Worm (Caenorhabditis elegans) whole organism, L1 larva: Measurements from ENCODE around the gene F13H10.9.

Source experiments
- C16A3.4 ChIP-seq: fragments of 150-350 bp; optimal IDR thresholded peaks from 2 replicates; lab custom pipeline; 2014; ENCODE audit warnings: missing biosample characterization, missing genetic modification characterization
- F16B12.6 ChIP-seq: fragments of 150-350 bp; optimal IDR thresholded peaks from 2 replicates; lab custom pipeline; 2014; ENCODE audit warnings: missing biosample characterization, missing genetic modification characterization
- aha-1 ChIP-seq: fragments of 150-350 bp; optimal IDR thresholded peaks from 2 replicates; lab custom pipeline; 2014; ENCODE audit warnings: missing biosample characterization, missing genetic modification characterization
- alr-1 ChIP-seq: fragments of 200-800 bp; sonication (Bioruptor generic); optimal IDR thresholded peaks from 2 replicates; lab custom pipeline; 2018; ENCODE audit warnings: borderline replicate concordance, mild to moderate bottlenecking, missing genetic modification characterization, missing compliant biosample characterization
- blmp-1 ChIP-seq: fragments of 150-350 bp; optimal IDR thresholded peaks from 2 replicates; lab custom pipeline; 2014; ENCODE audit warnings: missing biosample characterization, missing genetic modification characterization
- ceh-63 ChIP-seq: fragments of 200-800 bp; sonication (Bioruptor generic); optimal IDR thresholded peaks from 2 replicates; lab custom pipeline; 2018; ENCODE audit warnings: mild to moderate bottlenecking, missing genetic modification characterization, missing compliant biosample characterization
- ceh-8 ChIP-seq: fragments of 200-800 bp; sonication (Bioruptor generic); optimal IDR thresholded peaks from 2 replicates; lab custom pipeline; 2018; ENCODE audit warnings: mild to moderate bottlenecking, missing genetic modification characterization, moderate library complexity, missing compliant biosample characterization
- ceh-88 ChIP-seq: fragments of 200-800 bp; sonication (Bioruptor generic); IDR thresholded peaks from 2 replicates; pipeline ENCODE4 v1.3.6; 2022; ENCODE audit warnings: missing genetic modification characterization, missing compliant biosample characterization
- ceh-90 ChIP-seq: sonication (generic microtip); optimal IDR thresholded peaks from 2 replicates; lab custom pipeline; 2016; ENCODE audit warnings: missing genetic modification characterization, missing compliant biosample characterization
- ces-1 ChIP-seq: fragments of 150-350 bp; optimal IDR thresholded peaks from 2 replicates; lab custom pipeline; 2014; ENCODE audit warnings: missing biosample characterization, missing genetic modification reagents, missing genetic modification characterization
- dpl-1 ChIP-seq, 3 experiments: fragments of 150-350 bp in 2 of 3; sonication (generic microtip) in 1 of 3; optimal IDR thresholded peaks; 2 replicates each; lab custom pipeline; 2014 to 2017; ENCODE audit warnings: missing biosample characterization in 3 of 3, missing genetic modification characterization in 3 of 3, missing genetic modification reagents in 3 of 3
- dsc-1 ChIP-seq: sonication (generic microtip); optimal IDR thresholded peaks from 2 replicates; lab custom pipeline; 2016; ENCODE audit warnings: mild to moderate bottlenecking, missing genetic modification characterization, missing compliant biosample characterization
- efl-1 ChIP-seq, 4 experiments: fragments of 150-350 bp; optimal IDR thresholded peaks in 3 of 4; peaks in 1 of 4; 1 replicate in 1 of 4; 2 replicates in 3 of 4; lab custom pipeline; 2014; ENCODE audit warnings: missing biosample characterization in 2 of 4, missing genetic modification characterization in 2 of 4, missing genetic modification reagents in 2 of 4
- efl-3 ChIP-seq: fragments of 200-800 bp; sonication (Bioruptor generic); optimal IDR thresholded peaks from 2 replicates; lab custom pipeline; 2018; ENCODE audit warnings: mild to moderate bottlenecking, missing genetic modification characterization, missing compliant biosample characterization
- egl-13 ChIP-seq: sonication (generic microtip); optimal IDR thresholded peaks from 2 replicates; lab custom pipeline; 2016; ENCODE audit warnings: missing genotype, missing genetic modification reagents, missing genetic modification characterization, missing compliant biosample characterization
- elt-2 ChIP-seq: sonication (generic microtip); optimal IDR thresholded peaks from 2 replicates; lab custom pipeline; 2016; ENCODE audit warnings: missing genetic modification characterization, mild to moderate bottlenecking, inconsistent platforms, missing compliant biosample characterization, missing genetic modification reagents
- elt-3 ChIP-seq, 6 experiments: fragments of 150-350 bp in 1 of 6; sonication (generic microtip); optimal IDR thresholded peaks; 2 replicates each; lab custom pipeline; 2017 to 2018; ENCODE audit warnings: missing biosample characterization in 6 of 6, missing genetic modification characterization in 6 of 6, inconsistent platforms in 1 of 6
- ets-5 ChIP-seq: fragments of 200-800 bp; sonication (Bioruptor generic); IDR thresholded peaks from 2 replicates; pipeline ENCODE4 v1.3.6; 2022; ENCODE audit warnings: missing genetic modification characterization, missing compliant biosample characterization
- fkh-4 ChIP-seq: sonication (generic microtip); optimal IDR thresholded peaks from 2 replicates; lab custom pipeline; 2016; ENCODE audit warnings: missing compliant biosample characterization, missing genetic modification characterization, borderline replicate concordance
- fkh-8 ChIP-seq: sonication (generic microtip); optimal IDR thresholded peaks from 2 replicates; lab custom pipeline; 2016; ENCODE audit warnings: mild to moderate bottlenecking, missing genetic modification characterization, missing compliant biosample characterization
- hlh-17 ChIP-seq: fragments of 200-800 bp; sonication (Bioruptor generic); optimal IDR thresholded peaks from 2 replicates; lab custom pipeline; 2018; ENCODE audit warnings: missing genetic modification characterization, mild to moderate bottlenecking, missing compliant biosample characterization, moderate library complexity, borderline replicate concordance
- hlh-4 ChIP-seq: sonication (generic microtip); optimal IDR thresholded peaks from 2 replicates; lab custom pipeline; 2016; ENCODE audit warnings: mild to moderate bottlenecking, missing genetic modification characterization, missing compliant biosample characterization
- lin-14 ChIP-seq: fragments of 200-800 bp; sonication (Bioruptor generic); optimal IDR thresholded peaks from 2 replicates; lab custom pipeline; 2018; ENCODE audit warnings: mild to moderate bottlenecking, missing genetic modification characterization, moderate library complexity, missing compliant biosample characterization
- lin-15B ChIP-seq: fragments of 150-350 bp; sonication (generic microtip); optimal IDR thresholded peaks from 3 replicates; lab custom pipeline; 2014; ENCODE audit warnings: missing biosample characterization, missing genetic modification characterization
- lin-35 ChIP-seq, 2 experiments: fragments of 150-350 bp; optimal IDR thresholded peaks; 2 replicates each; lab custom pipeline; 2014; ENCODE audit warnings: missing biosample characterization in 2 of 2, missing genetic modification characterization in 2 of 2, missing genetic modification reagents in 2 of 2
- lin-39 ChIP-seq: fragments of 150-350 bp; optimal IDR thresholded peaks from 2 replicates; lab custom pipeline; 2014; ENCODE audit warnings: missing biosample characterization, missing genetic modification reagents, missing genetic modification characterization
- lir-3 ChIP-seq: sonication (generic microtip); optimal IDR thresholded peaks from 2 replicates; lab custom pipeline; 2016; ENCODE audit warnings: mild to moderate bottlenecking, missing genetic modification characterization, moderate library complexity, missing compliant biosample characterization; ENCODE audit not compliant: poor library complexity
- mep-1 ChIP-seq: fragments of 150-350 bp; optimal IDR thresholded peaks from 2 replicates; lab custom pipeline; 2014; ENCODE audit warnings: missing biosample characterization, missing genetic modification characterization
- nhr-11 ChIP-seq: fragments of 150-350 bp; optimal IDR thresholded peaks from 2 replicates; lab custom pipeline; 2014; ENCODE audit warnings: missing biosample characterization, missing genetic modification characterization
- nhr-12 ChIP-seq: sonication (generic microtip); optimal IDR thresholded peaks from 2 replicates; lab custom pipeline; 2017; ENCODE audit warnings: missing biosample characterization, missing genetic modification characterization
- nhr-20 ChIP-seq: sonication (generic microtip); optimal IDR thresholded peaks from 2 replicates; lab custom pipeline; 2016; ENCODE audit warnings: mild to moderate bottlenecking, missing genetic modification characterization, missing compliant biosample characterization
- nhr-237 ChIP-seq: fragments of 150-350 bp; optimal IDR thresholded peaks from 2 replicates; lab custom pipeline; 2014; ENCODE audit warnings: missing biosample characterization, missing genetic modification characterization
- nhr-28 ChIP-seq: fragments of 150-350 bp; optimal IDR thresholded peaks from 2 replicates; lab custom pipeline; 2014; ENCODE audit warnings: missing biosample characterization, missing genetic modification characterization
- nhr-47 ChIP-seq: sonication (generic microtip); optimal IDR thresholded peaks from 2 replicates; lab custom pipeline; 2016; ENCODE audit warnings: mild to moderate bottlenecking, missing genetic modification characterization, moderate library complexity, missing compliant biosample characterization
- nhr-71 ChIP-seq: sonication (generic microtip); optimal IDR thresholded peaks from 2 replicates; lab custom pipeline; 2016; ENCODE audit warnings: mild to moderate bottlenecking, missing genetic modification characterization, moderate library complexity, missing compliant biosample characterization
- nhr-77 ChIP-seq: fragments of 150-350 bp; optimal IDR thresholded peaks from 2 replicates; lab custom pipeline; 2014; ENCODE audit warnings: missing biosample characterization, missing genetic modification characterization
- nhr-84 ChIP-seq: sonication (generic microtip); optimal IDR thresholded peaks from 2 replicates; lab custom pipeline; 2017; ENCODE audit warnings: missing biosample characterization, missing genetic modification characterization
- nhr-85 ChIP-seq: sonication (generic microtip); peaks from one replicate; lab custom pipeline; 2016; ENCODE audit warnings: missing genetic modification characterization, inconsistent platforms, missing compliant biosample characterization
- pax-3 ChIP-seq: fragments of 200-800 bp; sonication (Bioruptor generic); optimal IDR thresholded peaks from 2 replicates; lab custom pipeline; 2018; ENCODE audit warnings: mild to moderate bottlenecking, missing genetic modification characterization, moderate library complexity, missing compliant biosample characterization
- rnt-1 ChIP-seq: sonication (generic microtip); optimal IDR thresholded peaks from 2 replicates; lab custom pipeline; 2016; ENCODE audit warnings: mild to moderate bottlenecking, missing genetic modification characterization, moderate library complexity, missing compliant biosample characterization
- skn-1 ChIP-seq: fragments of 150-350 bp; optimal IDR thresholded peaks from 2 replicates; lab custom pipeline; 2014; ENCODE audit warnings: missing biosample characterization, missing genetic modification characterization
- snpc-4 ChIP-seq: fragments of 150-350 bp; optimal IDR thresholded peaks from 2 replicates; lab custom pipeline; 2014; ENCODE audit warnings: missing biosample characterization, missing genetic modification characterization
- snu-23 ChIP-seq: sonication (generic microtip); optimal IDR thresholded peaks from 2 replicates; lab custom pipeline; 2016; ENCODE audit warnings: missing genetic modification characterization, missing compliant biosample characterization
- sox-4 ChIP-seq: sonication (generic microtip); optimal IDR thresholded peaks from 2 replicates; lab custom pipeline; 2016; ENCODE audit warnings: missing genetic modification characterization, missing compliant biosample characterization
- tbx-2 ChIP-seq: sonication (generic microtip); optimal IDR thresholded peaks from 2 replicates; lab custom pipeline; 2016; ENCODE audit warnings: missing genetic modification characterization, missing compliant biosample characterization
- unc-130 ChIP-seq: fragments of 150-350 bp; optimal IDR thresholded peaks from 2 replicates; lab custom pipeline; 2017; ENCODE audit warnings: missing biosample characterization, missing genetic modification characterization, inconsistent platforms
- unc-62 ChIP-seq: fragments of 150-350 bp; optimal IDR thresholded peaks from 2 replicates; lab custom pipeline; 2014; ENCODE audit warnings: missing biosample characterization, missing genetic modification reagents, missing genetic modification characterization
- unc-98 ChIP-seq: fragments of 200-800 bp; sonication (Bioruptor generic); IDR thresholded peaks from 2 replicates; pipeline ENCODE4 v1.3.6; 2022; ENCODE audit warnings: missing genetic modification characterization, missing compliant biosample characterization
- xbp-1 ChIP-seq: sonication (generic microtip); optimal IDR thresholded peaks from 2 replicates; lab custom pipeline; 2016; ENCODE audit warnings: missing genetic modification characterization, missing compliant biosample characterization
- zip-4 ChIP-seq: fragments of 200-800 bp; sonication (Bioruptor generic); optimal IDR thresholded peaks from 2 replicates; lab custom pipeline; 2018; ENCODE audit warnings: mild to moderate bottlenecking, missing genetic modification characterization, moderate library complexity, missing compliant biosample characterization
- ztf-11 ChIP-seq, 2 experiments: sonication (generic microtip); optimal IDR thresholded peaks; 2 replicates each; lab custom pipeline; 2016 to 2017; ENCODE audit warnings: missing genetic modification characterization in 2 of 2, missing biosample characterization in 1 of 2, missing compliant biosample characterization in 1 of 2
- ztf-4 ChIP-seq: fragments of 150-350 bp; optimal IDR thresholded peaks from 2 replicates; lab custom pipeline; 2014; ENCODE audit warnings: missing biosample characterization, missing genetic modification characterization

The F13H10.9 gene

ce11 chrIV:11019962-11020550 lies 18.3 kb downstream of the F13H10.9 start, which contains the start of gene F13H10.8:
TSS of gene F13H10.8 (plus strand) at chrIV:11020517.
- no peak for TF ChIP-seq unc-130 (tag; lab: Kevin White, UChicago)
- no peak for TF ChIP-seq sox-4 (tag; lab: Kevin White, UChicago)
- TF ChIP-seq hlh-4 (tag; lab: Kevin White, UChicago) = no peak
- no peak for TF ChIP-seq ztf-11 (tag; optimal IDR thresholded peaks at IDR 0.05; lab: Kevin White, UChicago)
- peak; percentile 54 for TF ChIP-seq nhr-20 (tag; lab: Kevin White, UChicago)
- TF ChIP-seq ets-5 (GFP tag; lab: Robert Waterston, UW) = no peak
- TF ChIP-seq dsc-1 = no peak
- peak; percentile 41 for TF ChIP-seq blmp-1 (tag; lab: Kevin White, UChicago)
- TF ChIP-seq dpl-1 (GFP tag; optimal IDR thresholded peaks at IDR 0.05; lab: Kevin White, UChicago) = peak; percentile 19 to 48 (median 20)
- no peak for TF ChIP-seq unc-62 (GFP tag; lab: Kevin White, UChicago)
- no peak for TF ChIP-seq F16B12.6 (tag; lab: Kevin White, UChicago)
- peak; percentile 40 for TF ChIP-seq nhr-71 (tag; lab: Kevin White, UChicago)
- TF ChIP-seq aha-1 (tag; lab: Kevin White, UChicago) = no peak
- peak; percentile 31 for TF ChIP-seq snu-23
- no peak for TF ChIP-seq nhr-84 (tag; lab: Kevin White, UChicago)
- TF ChIP-seq ztf-4 (tag; lab: Kevin White, UChicago) = no peak
- TF ChIP-seq elt-3 (tag; optimal IDR thresholded peaks at IDR 0.05; lab: Kevin White, UChicago) = no peak
- TF ChIP-seq ceh-90 (tag; lab: Kevin White, UChicago) = no peak
- TF ChIP-seq C16A3.4 (tag; lab: Kevin White, UChicago) = peak; percentile 10
- TF ChIP-seq lin-15B (tag; lab: Kevin White, UChicago) = peak; percentile 18
- peak; percentile 60 for TF ChIP-seq tbx-2 (tag; lab: Kevin White, UChicago)
- no peak for TF ChIP-seq fkh-4 (tag; lab: Kevin White, UChicago)
- TF ChIP-seq xbp-1 (tag; lab: Kevin White, UChicago) = peak; percentile 31
- TF ChIP-seq lin-14 (GFP tag; lab: Kevin White, UChicago) = peak; percentile 68
- no peak for TF ChIP-seq skn-1 (tag; lab: Kevin White, UChicago)
- TF ChIP-seq nhr-12 (tag; lab: Kevin White, UChicago) = no peak
- TF ChIP-seq nhr-11 (tag; lab: Kevin White, UChicago) = no peak
- no peak for TF ChIP-seq fkh-8 (tag; lab: Kevin White, UChicago)
- peak; percentile 24 for TF ChIP-seq snpc-4 (tag; lab: Kevin White, UChicago)
- no peak for TF ChIP-seq ces-1 (GFP tag; lab: Kevin White, UChicago)
- TF ChIP-seq nhr-47 (tag; lab: Kevin White, UChicago) = peak; percentile 24
- peak; percentile 29 for TF ChIP-seq nhr-85 (tag; lab: Kevin White, UChicago)
- no peak for TF ChIP-seq efl-3 (GFP tag; lab: Kevin White, UChicago)
- TF ChIP-seq egl-13 (tag; lab: Kevin White, UChicago) = no peak
- TF ChIP-seq nhr-237 (tag; lab: Kevin White, UChicago) = no peak
- no peak for TF ChIP-seq alr-1 (tag; lab: Kevin White, UChicago)
- TF ChIP-seq hlh-17 (GFP tag; lab: Kevin White, UChicago) = no peak
- TF ChIP-seq zip-4 (GFP tag; lab: Kevin White, UChicago) = no peak
- no peak for TF ChIP-seq pax-3 (tag; lab: Kevin White, UChicago)
- no peak for TF ChIP-seq ceh-8 (GFP tag; lab: Kevin White, UChicago)
- TF ChIP-seq lin-39 = no peak
- TF ChIP-seq nhr-28 (tag; lab: Kevin White, UChicago) = no peak
- no peak for TF ChIP-seq rnt-1 (tag; lab: Kevin White, UChicago)
- TF ChIP-seq mep-1 = peak; percentile 65
- TF ChIP-seq lin-35 (GFP tag; optimal IDR thresholded peaks at IDR 0.05; lab: Kevin White, UChicago) = peak; percentile 36 to 38
- TF ChIP-seq efl-1 (optimal IDR thresholded peaks at IDR 0.05; lab: Kevin White, UChicago) = peak; percentile 24 to 26
- TF ChIP-seq efl-1 (GFP tag; optimal IDR thresholded peaks at IDR 0.05 in 1 of 2; lab: Kevin White, UChicago) = peak; percentile 31 to 40
- TF ChIP-seq ceh-88 = no peak
- peak; percentile 1 for TF ChIP-seq nhr-77 (tag; lab: Kevin White, UChicago)
- TF ChIP-seq ceh-63 = no peak
- peak; percentile 26 for TF ChIP-seq elt-2 (tag; lab: Kevin White, UChicago)
- no peak for TF ChIP-seq unc-98
- TF ChIP-seq lir-3 (tag; lab: Kevin White, UChicago) = no peak
